Worm (Caenorhabditis elegans) whole organism, L4/young adult: ENCODE data around the gene ccch-3.
A peak's percentile ranks its signal among the peaks of the same experiment; 100 is the strongest.

Source experiments
- W03F9.2 ChIP-seq: fragments of 150-350 bp; optimal IDR thresholded peaks from 2 replicates; lab custom pipeline; 2014; ENCODE audit warnings: missing biosample characterization, missing genetic modification characterization
- dao-5 ChIP-seq: sonication (generic microtip); optimal IDR thresholded peaks from 2 replicates; lab custom pipeline; 2016; ENCODE audit warnings: missing genotype, missing genetic modification characterization, moderate library complexity, missing compliant biosample characterization
- him-1 ChIP-seq: sonication (generic microtip); optimal IDR thresholded peaks from 2 replicates; lab custom pipeline; 2016; ENCODE audit warnings: missing genotype, missing genetic modification reagents, missing genetic modification characterization, missing compliant biosample characterization

Gene ccch-3

DNA sequence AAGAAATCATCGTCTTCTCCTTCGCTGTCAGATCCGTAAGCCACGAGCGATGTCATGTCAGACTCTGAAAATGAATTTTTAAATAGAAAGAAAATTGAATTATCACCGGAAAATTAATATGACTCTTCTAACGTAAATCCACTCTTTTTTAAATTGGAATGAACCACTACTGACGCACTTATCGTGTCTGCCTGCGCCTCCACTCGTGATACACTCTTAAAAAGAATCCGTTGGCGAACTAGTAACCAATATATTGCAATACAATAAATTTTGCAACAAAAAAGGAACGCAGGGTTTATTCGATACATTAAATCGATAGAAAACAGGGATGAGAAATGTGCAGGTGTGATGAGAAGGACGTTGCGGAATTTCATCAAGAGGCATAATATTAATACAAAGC is at the start of gene ccch-3:
Gene ccch-3 (minus strand): TSS at position 262 of the 400 bp plus-strand sequence.
- TF ChIP-seq dao-5 (tag; lab: Kevin White, UChicago): no peak
- peak; percentile 54 for TF ChIP-seq W03F9.2 (tag; lab: Kevin White, UChicago)
- no peak for TF ChIP-seq him-1 (tag; lab: Kevin White, UChicago)

DNA sequence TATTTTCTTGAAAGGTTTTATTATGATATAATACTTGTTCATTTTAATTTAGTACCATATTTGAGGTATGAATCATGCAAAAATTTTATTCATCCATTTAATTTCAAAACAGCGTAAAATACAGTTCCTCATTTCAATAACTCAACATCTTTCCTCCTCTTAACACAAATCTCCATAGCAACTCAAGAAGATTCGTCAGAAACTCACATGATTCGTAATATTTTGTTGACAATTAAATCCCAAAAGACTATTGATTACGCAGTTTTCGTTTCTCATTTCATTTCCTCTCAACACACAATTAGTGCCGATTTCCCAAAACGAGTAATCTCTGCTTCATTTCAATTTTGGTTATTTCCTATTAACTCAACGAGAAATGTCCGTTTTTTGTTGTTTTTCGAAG is 48.8 kb upstream of the ccch-3 start, which contains the start of gene R11D1.2:
Gene R11D1.2 (plus strand): TSS at position 301 of the 400 bp plus-strand sequence.
- TF ChIP-seq dao-5 (tag; lab: Kevin White, UChicago) (no peak), W03F9.2 (tag; lab: Kevin White, UChicago) (no peak), him-1 (tag; lab: Kevin White, UChicago) (no peak)

DNA sequence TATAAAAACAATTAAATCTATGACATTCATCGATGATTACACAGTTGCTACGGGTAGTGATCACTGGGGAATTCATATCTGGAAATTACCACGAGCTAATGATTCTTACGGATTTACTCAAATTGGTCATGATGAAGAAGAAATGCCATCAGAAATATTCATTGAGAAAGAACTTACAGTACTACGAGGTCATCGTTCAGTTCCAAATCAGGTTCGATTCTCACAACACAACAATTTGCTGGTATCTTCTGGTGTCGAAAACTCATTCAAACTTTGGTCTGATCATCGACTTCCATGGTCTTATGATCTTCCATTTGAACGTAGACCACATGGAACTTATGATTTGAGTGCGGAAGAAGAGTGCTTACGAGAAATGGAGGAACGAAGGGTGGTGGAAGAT is 47.0 kb upstream of the ccch-3 start:
- no peak for TF ChIP-seq W03F9.2 (tag; lab: Kevin White, UChicago)
- TF ChIP-seq him-1 (tag; lab: Kevin White, UChicago): no peak
- no peak for TF ChIP-seq dao-5 (tag; lab: Kevin White, UChicago)

DNA sequence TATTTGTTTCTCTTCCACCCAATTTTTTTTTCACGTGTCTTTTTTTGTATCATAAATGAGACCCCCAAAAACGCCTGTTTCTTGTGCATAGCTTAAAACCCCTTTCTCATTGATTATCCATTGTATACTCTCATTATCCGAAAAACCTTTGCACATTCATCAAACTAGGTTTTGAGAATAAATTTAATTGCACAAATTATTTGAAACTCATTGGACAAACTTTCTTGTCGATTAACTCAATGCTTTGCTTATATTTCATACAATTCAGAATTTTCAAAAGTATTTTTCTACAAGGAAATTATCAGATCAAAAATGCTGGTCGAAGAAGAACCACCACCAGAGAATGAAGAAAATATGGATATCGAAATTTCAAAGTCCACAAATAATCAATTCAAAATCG is 44.6 kb upstream of the ccch-3 start, which contains the start of gene R11D1.1:
Gene R11D1.1 (plus strand): TSS at position 301 of the 400 bp plus-strand sequence.
- TF ChIP-seq dao-5 (tag; lab: Kevin White, UChicago): no peak
- no peak for TF ChIP-seq W03F9.2 (tag; lab: Kevin White, UChicago)
- no peak for TF ChIP-seq him-1 (tag; lab: Kevin White, UChicago)

DNA sequence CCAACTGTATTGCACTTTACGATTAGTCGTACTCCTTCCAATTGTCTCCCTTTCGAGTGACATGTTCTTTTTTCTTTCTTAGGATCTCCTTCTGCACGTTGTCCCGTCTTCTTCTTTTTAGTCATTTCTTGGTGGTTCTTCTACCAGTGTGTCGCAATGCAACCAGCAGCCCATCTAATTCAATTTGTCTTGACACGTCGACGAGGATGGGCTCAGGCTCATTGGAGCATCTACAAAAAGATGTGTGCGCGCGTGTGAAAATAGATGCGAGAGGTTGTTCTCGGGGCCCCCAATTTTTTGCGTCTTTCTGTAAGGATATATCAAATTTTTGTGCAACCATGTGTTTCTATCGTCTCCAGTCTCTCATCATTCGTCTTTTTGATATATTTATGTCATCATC is 42.1 kb upstream of the ccch-3 start:
- no peak for TF ChIP-seq W03F9.2 (tag; lab: Kevin White, UChicago)
- TF ChIP-seq him-1 (tag; lab: Kevin White, UChicago): no peak

DNA sequence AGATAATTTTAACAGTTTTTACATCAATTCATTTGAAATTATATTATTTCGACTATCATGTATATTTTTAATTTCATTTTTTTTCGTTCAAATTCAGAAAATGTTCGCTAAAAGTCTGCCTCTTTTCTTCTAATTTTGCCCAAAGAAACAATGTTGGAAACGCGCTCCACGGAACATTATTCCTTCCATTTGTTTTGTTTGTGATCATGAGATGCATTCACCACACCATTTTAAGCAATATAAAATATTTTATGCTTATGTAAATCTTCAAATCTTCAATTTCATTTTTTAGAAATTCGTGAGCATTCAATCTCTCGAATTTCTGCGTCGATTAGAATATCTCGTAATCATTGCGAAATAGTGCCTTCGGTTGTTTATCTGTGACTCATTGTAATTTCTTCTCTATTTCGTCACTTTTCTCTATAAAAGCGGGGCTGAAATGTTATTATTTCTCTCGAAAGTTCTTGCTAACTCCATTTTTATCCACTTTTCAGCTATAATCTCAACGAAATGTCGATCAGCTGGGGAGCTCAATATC is 37.9 kb upstream of the ccch-3 start, which contains the start of gene istr-1:
Gene istr-1 (plus strand): TSS at position 495 of the 538 bp plus-strand sequence.
- TF ChIP-seq him-1 (tag; lab: Kevin White, UChicago) (no peak), W03F9.2 (tag; lab: Kevin White, UChicago) (no peak), dao-5 (tag; lab: Kevin White, UChicago) (no peak)

DNA sequence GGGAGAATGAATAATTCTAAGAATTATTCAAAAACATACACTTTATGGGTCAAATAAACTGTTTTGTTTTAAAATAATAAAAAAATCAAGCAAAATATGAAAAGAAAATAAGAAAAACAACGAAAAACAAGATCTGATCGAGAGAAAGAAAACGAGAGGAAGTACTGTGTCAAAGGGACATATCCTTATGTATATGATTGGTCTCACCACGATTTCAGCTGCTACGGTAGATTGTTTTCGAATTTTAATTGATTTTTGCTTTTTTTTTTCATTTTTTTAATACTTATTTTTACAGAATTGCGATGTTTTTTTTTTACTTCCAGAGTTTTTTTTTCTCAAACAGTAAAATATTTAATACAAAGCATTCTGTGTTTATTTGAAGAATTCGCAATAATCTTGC is 37.3 kb upstream of the ccch-3 start:
- no peak for TF ChIP-seq him-1 (tag; lab: Kevin White, UChicago)
- TF ChIP-seq W03F9.2 (tag; lab: Kevin White, UChicago): peak; percentile 62

DNA sequence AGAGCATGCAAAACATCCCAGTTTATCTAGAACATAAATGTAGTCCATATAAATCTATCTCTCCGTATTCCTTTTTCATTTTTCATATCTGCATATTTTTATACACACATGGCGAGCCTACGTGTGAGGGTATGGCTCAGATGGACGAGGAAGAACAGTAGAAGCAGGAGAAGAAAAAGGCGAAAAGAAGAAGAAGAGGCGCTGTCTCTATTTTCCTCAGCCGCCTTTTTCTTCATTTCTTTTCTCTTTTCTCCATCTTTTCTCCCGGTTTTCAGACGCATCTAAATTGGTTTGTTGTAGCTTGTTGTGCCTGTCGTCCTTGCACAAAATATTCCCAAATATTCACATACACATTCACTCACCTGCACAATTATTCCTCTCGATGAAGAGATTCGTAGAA is 36.5 kb upstream of the ccch-3 start, which contains the start of gene K10C8.4:
Gene K10C8.4 (plus strand): TSS at position 301 of the 400 bp plus-strand sequence.
- TF ChIP-seq dao-5 (tag; lab: Kevin White, UChicago) (no peak), him-1 (tag; lab: Kevin White, UChicago) (no peak), W03F9.2 (tag; lab: Kevin White, UChicago) (no peak)

DNA sequence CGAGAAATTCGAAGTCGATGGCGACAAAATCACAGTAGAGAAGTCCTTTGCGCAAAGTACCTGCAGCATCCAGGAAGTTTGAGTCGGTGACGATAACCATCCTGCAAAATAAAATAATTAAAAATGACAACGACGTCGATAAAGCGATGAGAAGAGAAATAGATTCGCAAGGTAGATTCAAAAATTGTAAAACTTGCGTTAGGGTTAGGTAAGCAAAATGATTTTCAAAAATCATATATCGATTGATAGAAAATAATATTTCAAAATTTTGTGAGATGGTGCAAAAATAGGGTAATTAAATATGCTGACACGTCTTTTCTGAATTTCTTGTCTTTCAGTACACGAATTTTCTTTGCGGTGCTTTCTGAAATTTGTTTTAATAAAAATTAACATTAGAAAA is 35.7 kb upstream of the ccch-3 start, which contains the start of gene parn-1:
Gene parn-1 (minus strand): TSS at position 101 of the 400 bp plus-strand sequence.
- TF ChIP-seq W03F9.2 (tag; lab: Kevin White, UChicago): no peak
- no peak for TF ChIP-seq dao-5 (tag; lab: Kevin White, UChicago)
- TF ChIP-seq him-1 (tag; lab: Kevin White, UChicago): no peak

DNA sequence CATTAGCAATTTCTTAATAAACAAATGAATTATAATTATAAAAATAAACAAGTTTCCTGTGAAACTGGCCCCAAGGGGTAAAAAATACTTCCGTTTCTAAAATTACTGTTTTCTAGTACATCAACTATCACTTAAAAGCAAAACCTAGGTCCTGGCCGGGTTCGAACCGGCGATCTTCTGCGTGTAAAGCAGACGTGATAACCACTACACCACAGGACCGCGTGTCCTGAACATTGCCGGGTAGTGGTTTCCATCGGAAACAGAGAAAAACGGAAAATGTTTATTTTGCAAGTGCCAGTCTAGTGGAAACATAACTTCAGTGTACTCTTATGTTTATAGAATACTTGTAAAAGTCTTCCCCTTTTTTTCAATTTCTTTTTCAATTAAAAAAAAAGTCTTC is 23.7 kb upstream of the ccch-3 start:
- TF ChIP-seq dao-5 (tag; lab: Kevin White, UChicago): no peak

DNA sequence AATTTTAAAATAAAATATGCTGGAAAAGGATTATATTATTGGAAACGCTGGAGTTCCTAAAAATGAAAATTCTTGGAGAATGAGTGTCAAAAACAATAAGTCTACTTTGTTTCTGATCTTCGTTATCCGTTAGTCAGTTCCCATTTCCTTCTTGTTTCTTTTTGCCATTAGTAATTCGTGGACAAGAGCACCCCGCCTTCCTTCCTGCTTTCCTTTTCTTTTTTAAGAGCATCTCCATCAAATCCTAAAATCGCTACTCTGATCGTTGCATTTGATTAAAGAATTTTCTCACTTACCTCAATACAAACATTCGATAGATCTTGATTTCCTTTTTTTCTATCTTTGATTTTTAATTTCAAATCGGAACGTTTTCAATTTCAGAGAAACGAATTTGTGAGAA is 20.3 kb upstream of the ccch-3 start, which contains the start of gene frpr-15:
Gene frpr-15 (plus strand): TSS at position 301 of the 400 bp plus-strand sequence.
- TF ChIP-seq him-1 (tag; lab: Kevin White, UChicago) (no peak), dao-5 (tag; lab: Kevin White, UChicago) (no peak), W03F9.2 (tag; lab: Kevin White, UChicago) (no peak)

DNA sequence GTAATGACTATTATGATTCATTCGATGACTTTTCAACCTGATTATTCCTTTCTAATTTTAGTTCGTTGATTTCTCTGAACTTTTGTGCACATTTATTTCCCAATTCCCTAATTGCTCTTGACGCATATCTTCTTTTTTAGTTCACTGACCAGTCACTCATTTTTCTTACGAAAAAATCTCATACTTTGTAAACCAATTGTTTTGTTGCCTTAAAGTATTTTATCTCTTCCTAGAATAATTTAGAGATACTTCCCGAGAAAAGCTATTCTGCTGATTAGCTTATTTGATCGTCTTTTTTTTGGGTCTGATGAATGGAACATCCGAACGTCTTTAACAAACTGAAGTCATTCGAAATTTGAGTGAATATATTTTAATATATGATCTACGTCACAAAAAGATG is 19.8 kb upstream of the ccch-3 start:
- TF ChIP-seq W03F9.2 (tag; lab: Kevin White, UChicago): no peak
- no peak for TF ChIP-seq dao-5 (tag; lab: Kevin White, UChicago)
- TF ChIP-seq him-1 (tag; lab: Kevin White, UChicago): no peak

DNA sequence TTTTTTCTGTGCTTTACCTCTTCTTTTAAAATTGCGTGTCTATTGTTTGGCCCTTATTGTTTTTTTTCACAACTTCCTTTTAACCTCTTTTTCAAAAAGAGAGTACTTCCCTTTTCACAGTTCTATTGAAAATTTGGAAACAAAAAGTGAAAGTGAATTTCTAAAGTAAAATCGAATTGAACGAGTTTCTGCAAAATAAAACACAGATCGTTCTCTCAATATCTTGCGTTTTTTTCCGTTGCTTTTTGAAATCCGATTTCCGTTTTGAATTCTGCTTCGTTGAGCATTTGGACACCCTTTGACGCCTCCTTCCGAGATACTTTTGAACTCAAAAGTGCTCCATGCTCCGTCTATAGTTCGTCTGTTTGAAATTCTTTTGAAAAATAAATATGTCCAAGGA is 16.8 kb upstream of the ccch-3 start:
- TF ChIP-seq him-1 (tag; lab: Kevin White, UChicago): no peak
- no peak for TF ChIP-seq dao-5 (tag; lab: Kevin White, UChicago)

DNA sequence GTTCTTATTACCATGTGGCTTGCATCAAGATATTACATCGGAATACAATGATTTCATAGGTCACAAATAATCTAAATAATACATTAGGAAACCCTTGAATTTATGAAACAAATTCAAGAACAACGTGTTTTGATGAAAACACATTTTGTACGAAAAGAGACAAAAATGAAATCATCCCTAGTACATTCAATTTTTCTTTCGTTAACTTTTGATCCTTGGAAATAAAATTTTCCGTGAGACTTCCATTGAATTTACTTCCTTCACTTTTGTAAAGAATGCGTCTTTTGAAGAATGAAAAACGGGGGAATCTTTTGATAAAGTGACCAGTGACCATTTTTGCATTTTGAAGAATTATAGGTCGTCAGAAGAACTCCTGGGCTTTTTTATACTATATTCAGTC is 14.3 kb upstream of the ccch-3 start:
- TF ChIP-seq dao-5 (tag; lab: Kevin White, UChicago): no peak
- no peak for TF ChIP-seq W03F9.2 (tag; lab: Kevin White, UChicago)
- TF ChIP-seq him-1 (tag; lab: Kevin White, UChicago): no peak
